Worm (Caenorhabditis elegans) whole organism, L4 larva: ENCODE results near the gene strm-1.

Experiments
- F37D6.2 ChIP-seq: sonication (generic microtip); optimal IDR thresholded peaks from 2 replicates; lab custom pipeline; 2016; ENCODE audit warnings: mild to moderate bottlenecking, missing genetic modification characterization, missing compliant biosample characterization
- F49E8.2 ChIP-seq: sonication (generic microtip); optimal IDR thresholded peaks from 2 replicates; lab custom pipeline; 2016; ENCODE audit warnings: missing compliant biosample characterization, mild to moderate bottlenecking, missing genetic modification characterization, borderline replicate concordance
- R02D3.7 ChIP-seq: fragments of 150-350 bp; sonication (generic microtip); optimal IDR thresholded peaks from 3 replicates; lab custom pipeline; 2014; ENCODE audit warnings: missing biosample characterization, missing genetic modification characterization
- T20F7.1 ChIP-seq: fragments of 200-800 bp; sonication (Bioruptor generic); optimal IDR thresholded peaks from 2 replicates; lab custom pipeline; 2018; ENCODE audit warnings: mild to moderate bottlenecking, missing genetic modification characterization, missing compliant biosample characterization
- T26A8.4 ChIP-seq: fragments of 200-800 bp; sonication (Bioruptor generic); IDR thresholded peaks from 2 replicates; pipeline ENCODE4 v1.3.6; 2022; ENCODE audit warnings: missing genetic modification characterization, missing compliant biosample characterization
- Y48G9A.11 ChIP-seq: fragments of 200-800 bp; sonication (Bioruptor generic); IDR thresholded peaks from 2 replicates; pipeline ENCODE4 v1.3.6; 2022; ENCODE audit warnings: missing genetic modification reagents, missing genetic modification characterization, missing compliant biosample characterization
- Y75B8A.6 ChIP-seq: fragments of 200-800 bp; sonication (Bioruptor generic); IDR thresholded peaks from 2 replicates; pipeline ENCODE4 v1.3.6; 2022; ENCODE audit warnings: missing genetic modification reagents, missing genetic modification characterization, missing compliant biosample characterization
- ZK546.5 ChIP-seq, 2 experiments: sonication (generic microtip); optimal IDR thresholded peaks; 2 replicates each; lab custom pipeline; 2017; ENCODE audit warnings: missing biosample characterization in 2 of 2, missing genetic modification characterization in 2 of 2
- aha-1 ChIP-seq: fragments of 150-350 bp; peaks from one replicate; lab custom pipeline; 2014; ENCODE audit warnings: missing biosample characterization, missing genetic modification characterization
- ama-1 ChIP-seq: fragments of 150-350 bp; optimal IDR thresholded peaks from 2 replicates; lab custom pipeline; 2014; ENCODE audit warnings: inconsistent platforms, mixed read lengths
- arid-1 ChIP-seq: fragments of 200-800 bp; sonication (Bioruptor generic); conservative IDR thresholded peaks from 2 replicates; pipeline ENCODE4 v1.3.6; 2022; ENCODE audit warnings: missing genetic modification reagents, missing genetic modification characterization, missing compliant biosample characterization
- ceh-32 ChIP-seq: sonication (generic microtip); optimal IDR thresholded peaks from 2 replicates; lab custom pipeline; 2016; ENCODE audit warnings: mild to moderate bottlenecking, missing genetic modification characterization, missing compliant biosample characterization; ENCODE audit not compliant: poor library complexity
- ceh-62 ChIP-seq: sonication (generic microtip); optimal IDR thresholded peaks from 2 replicates; lab custom pipeline; 2017; ENCODE audit warnings: missing biosample characterization, missing genetic modification characterization
- ceh-82 ChIP-seq: sonication (generic microtip); optimal IDR thresholded peaks from 2 replicates; lab custom pipeline; 2017; ENCODE audit warnings: missing biosample characterization, missing genetic modification characterization
- ces-1 ChIP-seq: fragments of 150-350 bp; sonication (generic microtip); optimal IDR thresholded peaks from 4 replicates; lab custom pipeline; 2014; ENCODE audit warnings: missing biosample characterization, missing genetic modification reagents, missing genetic modification characterization
- dmd-9 ChIP-seq: fragments of 200-800 bp; sonication (Bioruptor generic); IDR thresholded peaks from 2 replicates; pipeline ENCODE4 v1.3.6; 2022; ENCODE audit warnings: missing genetic modification reagents, missing genetic modification characterization, missing compliant biosample characterization
- dpl-1 ChIP-seq: fragments of 150-350 bp; optimal IDR thresholded peaks from 2 replicates; lab custom pipeline; 2014; ENCODE audit warnings: missing biosample characterization, missing genetic modification reagents, missing genetic modification characterization
- egl-27 ChIP-seq: sonication (generic microtip); optimal IDR thresholded peaks from 3 replicates; lab custom pipeline; 2017; ENCODE audit warnings: missing biosample characterization, missing genetic modification reagents, missing genetic modification characterization
- fos-1 ChIP-seq: fragments of 150-350 bp; optimal IDR thresholded peaks from 2 replicates; lab custom pipeline; 2014; ENCODE audit warnings: missing biosample characterization, missing genetic modification characterization
- hlh-30 ChIP-seq: sonication (generic microtip); optimal IDR thresholded peaks from 2 replicates; lab custom pipeline; 2017; ENCODE audit warnings: antibody characterized with exemption, mild to moderate bottlenecking, missing genetic modification characterization, missing compliant biosample characterization; ENCODE audit not compliant: insufficient read depth
- lim-7 ChIP-seq: fragments of 200-800 bp; sonication (Bioruptor generic); IDR thresholded peaks from 2 replicates; pipeline ENCODE4 v1.3.6; 2022; ENCODE audit warnings: missing genetic modification characterization, missing compliant biosample characterization
- lin-13 ChIP-seq: fragments of 150-350 bp; optimal IDR thresholded peaks from 2 replicates; lab custom pipeline; 2014; ENCODE audit warnings: missing biosample characterization, missing genetic modification reagents, missing genetic modification characterization
- lin-38 ChIP-seq: fragments of 200-800 bp; sonication (Bioruptor generic); IDR thresholded peaks from 2 replicates; pipeline ENCODE4 v1.3.6; 2022; ENCODE audit warnings: missing genetic modification reagents, missing genetic modification characterization, missing compliant biosample characterization
- lin-39 ChIP-seq: fragments of 150-350 bp; optimal IDR thresholded peaks from 2 replicates; lab custom pipeline; 2014; ENCODE audit warnings: missing biosample characterization, missing genetic modification reagents, missing genetic modification characterization
- lsy-2 ChIP-seq, 2 experiments: fragments of 150-350 bp in 1 of 2; sonication (generic microtip) in 1 of 2; optimal IDR thresholded peaks; 2 replicates each; lab custom pipeline; 2014 to 2017; ENCODE audit warnings: missing biosample characterization in 2 of 2, missing genetic modification characterization in 2 of 2
- mdl-1 ChIP-seq, 2 experiments: fragments of 150-350 bp in 1 of 2; sonication (generic microtip) in 1 of 2; optimal IDR thresholded peaks; 2 replicates each; lab custom pipeline; 2014 to 2017; ENCODE audit warnings: missing biosample characterization in 2 of 2, missing genetic modification characterization in 2 of 2
- mdt-29 ChIP-seq: fragments of 200-800 bp; sonication (Bioruptor generic); IDR thresholded peaks from 2 replicates; pipeline ENCODE4 v1.3.6; 2022; ENCODE audit warnings: missing genetic modification reagents, missing genetic modification characterization, missing compliant biosample characterization
- mep-1 ChIP-seq: fragments of 150-350 bp; sonication (generic microtip); optimal IDR thresholded peaks from 3 replicates; lab custom pipeline; 2014; ENCODE audit warnings: missing biosample characterization, missing genetic modification characterization
- mes-2 ChIP-seq: sonication (generic microtip); optimal IDR thresholded peaks from 2 replicates; lab custom pipeline; 2016; ENCODE audit warnings: missing genotype, mild to moderate bottlenecking, missing genetic modification characterization, missing compliant biosample characterization; ENCODE audit not compliant: poor library complexity, severe bottlenecking
- nhr-102 ChIP-seq: sonication (generic microtip); optimal IDR thresholded peaks from 2 replicates; lab custom pipeline; 2016; ENCODE audit warnings: mild to moderate bottlenecking, missing genetic modification characterization, moderate library complexity, missing compliant biosample characterization
- nhr-11 ChIP-seq: fragments of 150-350 bp; optimal IDR thresholded peaks from 2 replicates; lab custom pipeline; 2014; ENCODE audit warnings: missing biosample characterization, missing genetic modification characterization
- nhr-111 ChIP-seq: fragments of 200-800 bp; sonication (Bioruptor generic); optimal IDR thresholded peaks from 2 replicates; lab custom pipeline; 2018; ENCODE audit warnings: mild to moderate bottlenecking, missing genetic modification characterization, missing compliant biosample characterization
- nhr-237 ChIP-seq: sonication (generic microtip); optimal IDR thresholded peaks from 2 replicates; lab custom pipeline; 2017; ENCODE audit warnings: missing biosample characterization, missing genetic modification characterization
- nhr-25 ChIP-seq: sonication (generic microtip); optimal IDR thresholded peaks from 2 replicates; lab custom pipeline; 2017; ENCODE audit warnings: missing genetic modification characterization, mild to moderate bottlenecking, missing compliant biosample characterization, antibody characterized with exemption, moderate library complexity, borderline replicate concordance; ENCODE audit not compliant: insufficient read depth
- nhr-42 ChIP-seq: fragments of 200-800 bp; sonication (Bioruptor generic); IDR thresholded peaks from 2 replicates; pipeline ENCODE4 v1.3.6; 2022; ENCODE audit warnings: missing genetic modification characterization, missing compliant biosample characterization
- nhr-6 ChIP-seq: fragments of 150-350 bp; optimal IDR thresholded peaks from 2 replicates; lab custom pipeline; 2014; ENCODE audit warnings: missing biosample characterization, missing genetic modification characterization
- nhr-76 ChIP-seq: fragments of 150-350 bp; optimal IDR thresholded peaks from 2 replicates; lab custom pipeline; 2014; ENCODE audit warnings: missing biosample characterization, missing genetic modification characterization
- nhr-77 ChIP-seq: fragments of 150-350 bp; optimal IDR thresholded peaks from 2 replicates; lab custom pipeline; 2014; ENCODE audit warnings: missing biosample characterization, missing genetic modification characterization
- pha-4 ChIP-seq, 2 experiments: fragments of 150-350 bp in 1 of 2; fragments of 200-800 bp in 1 of 2; sonication (Bioruptor generic) in 1 of 2; IDR thresholded peaks in 1 of 2; optimal IDR thresholded peaks in 1 of 2; 2 replicates each; pipeline versions ENCODE4 v1.3.6 to Lab custom; 2014 to 2022; ENCODE audit warnings: missing genetic modification characterization in 2 of 2, missing genetic modification reagents in 2 of 2, missing biosample characterization in 1 of 2, missing compliant biosample characterization in 1 of 2
- php-3 ChIP-seq: fragments of 200-800 bp; sonication (Bioruptor generic); IDR thresholded peaks from 2 replicates; pipeline ENCODE4 v1.3.6; 2022; ENCODE audit warnings: missing genetic modification reagents, missing genetic modification characterization, missing compliant biosample characterization
- rbr-2 ChIP-seq: sonication (generic microtip); optimal IDR thresholded peaks from 2 replicates; lab custom pipeline; 2016; ENCODE audit warnings: missing genotype, missing genetic modification characterization, missing compliant biosample characterization
- saeg-2 ChIP-seq: fragments of 200-800 bp; sonication (Bioruptor generic); IDR thresholded peaks from 2 replicates; pipeline ENCODE4 v1.3.6; 2022; ENCODE audit warnings: missing genetic modification reagents, missing genetic modification characterization, missing compliant biosample characterization
- skn-1 ChIP-seq: fragments of 150-350 bp; optimal IDR thresholded peaks from 2 replicates; lab custom pipeline; 2014; ENCODE audit warnings: missing biosample characterization, missing genetic modification characterization
- snpc-4 ChIP-seq: fragments of 150-350 bp; optimal IDR thresholded peaks from 2 replicates; lab custom pipeline; 2014; ENCODE audit warnings: missing biosample characterization, missing genetic modification characterization
- spr-1 ChIP-seq: sonication (generic microtip); optimal IDR thresholded peaks from 2 replicates; lab custom pipeline; 2016; ENCODE audit warnings: mild to moderate bottlenecking, missing genetic modification characterization, missing compliant biosample characterization
- tag-97 ChIP-seq: fragments of 200-800 bp; sonication (Bioruptor generic); IDR thresholded peaks from 2 replicates; pipeline ENCODE4 v1.3.6; 2022; ENCODE audit warnings: missing genetic modification characterization, missing compliant biosample characterization
- tra-1 ChIP-seq: fragments of 200-800 bp; sonication (Bioruptor generic); IDR thresholded peaks from 2 replicates; pipeline ENCODE4 v1.3.6; 2022; ENCODE audit warnings: missing genetic modification reagents, missing genetic modification characterization, missing compliant biosample characterization
- vab-7 ChIP-seq: fragments of 200-800 bp; sonication (Bioruptor generic); IDR thresholded peaks from 2 replicates; pipeline ENCODE4 v1.3.6; 2022; ENCODE audit warnings: missing genetic modification reagents, missing genetic modification characterization, missing compliant biosample characterization
- zfp-3 ChIP-seq: fragments of 200-800 bp; sonication (Bioruptor generic); conservative IDR thresholded peaks from 2 replicates; pipeline ENCODE4 v1.3.6; 2022; ENCODE audit warnings: missing genetic modification reagents, missing genetic modification characterization, missing compliant biosample characterization
- zip-2 ChIP-seq: fragments of 150-350 bp; optimal IDR thresholded peaks from 2 replicates; lab custom pipeline; 2014; ENCODE audit warnings: missing biosample characterization, missing genetic modification characterization
- ztf-7 ChIP-seq: fragments of 150-350 bp; optimal IDR thresholded peaks from 2 replicates; lab custom pipeline; 2014; ENCODE audit warnings: missing biosample characterization, missing genetic modification characterization

The strm-1 gene

DNA sequence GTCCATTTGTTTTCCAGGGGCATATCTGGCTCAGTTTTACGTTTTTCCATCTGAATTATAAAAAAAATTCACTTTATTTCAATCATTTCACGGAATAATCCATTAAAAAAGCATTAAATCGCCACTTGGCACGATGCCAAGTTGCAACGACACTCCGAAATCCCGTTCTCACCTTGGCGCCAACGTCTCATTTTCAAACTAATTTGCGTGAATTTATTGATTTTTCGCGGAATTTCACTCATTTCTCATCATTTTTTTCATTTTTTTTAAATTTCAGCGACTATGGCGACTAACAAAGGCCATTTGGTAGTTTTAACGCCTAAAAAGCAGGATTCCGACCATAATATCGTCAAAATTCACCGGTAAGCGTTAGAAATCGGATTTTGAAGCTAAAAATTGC lies 26.0 kb upstream of the strm-1 start, which contains the start of gene H14E04.2:
Gene H14E04.2, plus strand, starts transcription at position 276 of the 400 bp plus-strand sequence.
- TF ChIP-seq nhr-76 (tag; lab: Kevin White, UChicago): no peak
- no peak for TF ChIP-seq saeg-2 (GFP tag; lab: Robert Waterston, UW)
- TF ChIP-seq aha-1 (tag; lab: Kevin White, UChicago): peak; percentile 87
- TF ChIP-seq T20F7.1: peak; percentile 97
- TF ChIP-seq pha-4 (GFP tag; IDR thresholded peaks at IDR 0.05; lab: Robert Waterston, UW): peak; percentile 35; the same call in 1 of the 2 replicates
- no peak for TF ChIP-seq pha-4 (tag; optimal IDR thresholded peaks at IDR 0.05; lab: Kevin White, UChicago)
- peak; percentile 26 for TF ChIP-seq nhr-6
- peak; percentile 11 to 88 for TF ChIP-seq lsy-2 (tag; optimal IDR thresholded peaks at IDR 0.05; lab: Kevin White, UChicago)
- no peak for TF ChIP-seq T26A8.4 (GFP tag; lab: Robert Waterston, UW)
- TF ChIP-seq skn-1 (tag; lab: Kevin White, UChicago): no peak
- TF ChIP-seq ceh-62 (tag; lab: Kevin White, UChicago): no peak
- TF ChIP-seq dmd-9 (GFP tag; lab: Robert Waterston, UW): no peak
- peak; percentile 95 for TF ChIP-seq Y48G9A.11 (GFP tag; lab: Robert Waterston, UW)
- TF ChIP-seq vab-7 (GFP tag; lab: Robert Waterston, UW): no peak
- no peak for TF ChIP-seq nhr-42 (GFP tag; lab: Robert Waterston, UW)
- TF ChIP-seq ZK546.5 (tag; optimal IDR thresholded peaks at IDR 0.05; lab: Kevin White, UChicago): no peak
- TF ChIP-seq nhr-11 (tag; lab: Kevin White, UChicago): peak; percentile 26
- TF ChIP-seq nhr-237 (tag; lab: Kevin White, UChicago): no peak
- no peak for TF ChIP-seq arid-1 (GFP tag; lab: Robert Waterston, UW)
- TF ChIP-seq nhr-111 (GFP tag; lab: Kevin White, UChicago): no peak
- peak; percentile 44 for TF ChIP-seq rbr-2 (tag; lab: Kevin White, UChicago)
- TF ChIP-seq nhr-25 (tag; lab: Kevin White, UChicago): peak; percentile 45
- no peak for TF ChIP-seq Y75B8A.6 (GFP tag; lab: Robert Waterston, UW)
- TF ChIP-seq egl-27 (tag; lab: Kevin White, UChicago): no peak
- TF ChIP-seq lin-13 (GFP tag; lab: Kevin White, UChicago): peak; percentile 67
- no peak for TF ChIP-seq ceh-32 (tag; lab: Kevin White, UChicago)
- TF ChIP-seq zip-2: no peak
- TF ChIP-seq zfp-3 (GFP tag; lab: Robert Waterston, UW): no peak
- no peak for TF ChIP-seq tag-97 (GFP tag; lab: Robert Waterston, UW)
- no peak for TF ChIP-seq F49E8.2
- TF ChIP-seq mdl-1 (tag; optimal IDR thresholded peaks at IDR 0.05; lab: Kevin White, UChicago): no peak
- no peak for TF ChIP-seq tra-1 (GFP tag; lab: Robert Waterston, UW)
- TF ChIP-seq mdt-29: no peak
- TF ChIP-seq lim-7 (GFP tag; lab: Robert Waterston, UW): no peak
- peak; percentile 83 for TF ChIP-seq mes-2 (tag; lab: Kevin White, UChicago)
- no peak for TF ChIP-seq R02D3.7
- no peak for TF ChIP-seq lin-39 (tag; lab: Kevin White, UChicago)
- TF ChIP-seq ztf-7: no peak
- TF ChIP-seq nhr-77 (tag; lab: Kevin White, UChicago): no peak
- peak; percentile 97 for TF ChIP-seq dpl-1
- no peak for TF ChIP-seq ceh-82 (tag; lab: Kevin White, UChicago)
- TF ChIP-seq php-3 (GFP tag; lab: Robert Waterston, UW): no peak
- TF ChIP-seq nhr-102 (tag; lab: Kevin White, UChicago): no peak
- no peak for TF ChIP-seq ama-1 (lab: Kevin White, UChicago)
- TF ChIP-seq spr-1 (tag; lab: Kevin White, UChicago): no peak
- no peak for TF ChIP-seq snpc-4 (tag; lab: Kevin White, UChicago)
- peak; percentile 73 for TF ChIP-seq lin-38 (GFP tag; lab: Robert Waterston, UW)
- no peak for TF ChIP-seq F37D6.2 (tag; lab: Kevin White, UChicago)
- no peak for TF ChIP-seq fos-1 (tag; lab: Kevin White, UChicago)
- no peak for TF ChIP-seq ces-1 (GFP tag; lab: Kevin White, UChicago)
- TF ChIP-seq hlh-30 (tag; lab: Kevin White, UChicago): peak; percentile 49
- TF ChIP-seq mep-1 (tag; lab: Kevin White, UChicago): peak; percentile 59
- TF ChIP-seq, all 104 proteins: peak for 15
